Fruit fly (Drosophila melanogaster) whole organism, prepupa: Measurements from ENCODE around the gene CG45413.

Source experiments
- Blimp-1 ChIP-seq: fragments of 200-800 bp; sonication (Bioruptor generic); optimal IDR thresholded peaks from 3 replicates; lab custom pipeline; 2017; ENCODE audit warnings: missing biosample characterization, missing genetic modification characterization, mild to moderate bottlenecking, moderate library complexity, missing genetic modification reagents
- CG10631 ChIP-seq: fragments of 200-800 bp; sonication (Bioruptor generic); optimal IDR thresholded peaks from 2 replicates; lab custom pipeline; 2016; ENCODE audit warnings: missing biosample characterization, missing genetic modification characterization
- CG10669 ChIP-seq: fragments of 200-800 bp; sonication (Bioruptor generic); optimal IDR thresholded peaks from 3 replicates; lab custom pipeline; 2018; ENCODE audit warnings: missing biosample characterization, mild to moderate bottlenecking, missing genetic modification characterization, moderate library complexity
- CG11294 ChIP-seq: fragments of 200-800 bp; sonication (Bioruptor generic); IDR thresholded peaks from 2 replicates; pipeline ENCODE4 v1.3.6; 2022; ENCODE audit warnings: missing biosample characterization, missing genetic modification characterization
- CG11762 ChIP-seq: fragments of 200-800 bp; sonication (Bioruptor generic); optimal IDR thresholded peaks from 3 replicates; lab custom pipeline; 2016; ENCODE audit warnings: missing biosample characterization, missing genetic modification characterization; ENCODE audit not compliant: insufficient read depth
- CG11902 ChIP-seq: fragments of 200-800 bp; sonication (Bioruptor generic); optimal IDR thresholded peaks from 3 replicates; lab custom pipeline; 2016; ENCODE audit warnings: missing biosample characterization, missing genetic modification characterization
- CG15336 ChIP-seq: fragments of 200-800 bp; sonication (Bioruptor generic); IDR thresholded peaks from 2 replicates; pipeline ENCODE4 v1.3.6; 2022; ENCODE audit warnings: missing biosample characterization, missing genetic modification characterization
- CG16779 ChIP-seq: fragments of 200-800 bp; sonication (Bioruptor generic); optimal IDR thresholded peaks from 3 replicates; lab custom pipeline; 2017; ENCODE audit warnings: missing biosample characterization, mild to moderate bottlenecking, missing genetic modification characterization
- CG3032 ChIP-seq: fragments of 200-800 bp; optimal IDR thresholded peaks from 2 replicates; lab custom pipeline; 2019; ENCODE audit warnings: missing biosample characterization, mild to moderate bottlenecking, missing genetic modification characterization, moderate library complexity
- CG31627 ChIP-seq: fragments of 200-800 bp; sonication (Bioruptor generic); optimal IDR thresholded peaks from 3 replicates; lab custom pipeline; 2016; ENCODE audit warnings: missing biosample characterization, missing genetic modification characterization
- CG32006 ChIP-seq: fragments of 200-800 bp; sonication (Bioruptor generic); optimal IDR thresholded peaks from 3 replicates; lab custom pipeline; 2017; ENCODE audit warnings: missing biosample characterization, mild to moderate bottlenecking, missing genetic modification characterization
- CG34406 ChIP-seq: fragments of 200-800 bp; sonication (Bioruptor generic); optimal IDR thresholded peaks from 3 replicates; lab custom pipeline; 2016; ENCODE audit warnings: missing biosample characterization, missing genetic modification characterization
- CG3919 ChIP-seq: fragments of 200-800 bp; sonication (Bioruptor generic); optimal IDR thresholded peaks from 3 replicates; lab custom pipeline; 2016; ENCODE audit warnings: missing biosample characterization, missing genetic modification characterization
- CG6163 ChIP-seq: fragments of 200-800 bp; sonication (Bioruptor generic); IDR thresholded peaks from 3 replicates; pipeline ENCODE4 v1.3.6; 2022; ENCODE audit warnings: missing biosample characterization, missing genetic modification characterization
- CG6276 ChIP-seq: fragments of 200-800 bp; sonication (Bioruptor generic); optimal IDR thresholded peaks from 2 replicates; lab custom pipeline; 2017; ENCODE audit warnings: missing biosample characterization, mild to moderate bottlenecking, missing genetic modification characterization
- CG6792 ChIP-seq: fragments of 200-800 bp; sonication (Bioruptor generic); optimal IDR thresholded peaks from 3 replicates; lab custom pipeline; 2016; ENCODE audit warnings: missing biosample characterization, missing genetic modification characterization
- CG6808 ChIP-seq: fragments of 200-800 bp; sonication (Bioruptor generic); optimal IDR thresholded peaks from 3 replicates; lab custom pipeline; 2017; ENCODE audit warnings: missing biosample characterization, missing genetic modification characterization, mild to moderate bottlenecking, moderate library complexity, missing genetic modification reagents
- CG6854 ChIP-seq: fragments of 200-800 bp; sonication (Bioruptor generic); optimal IDR thresholded peaks from 2 replicates; lab custom pipeline; 2017; ENCODE audit warnings: missing biosample characterization, mild to moderate bottlenecking, missing genetic modification characterization
- CG8119 ChIP-seq: fragments of 200-800 bp; sonication (Bioruptor generic); IDR thresholded peaks from 3 replicates; pipeline ENCODE4 v1.3.6; 2022; ENCODE audit warnings: missing biosample characterization, missing genetic modification characterization
- CG8319 ChIP-seq: fragments of 200-800 bp; sonication (Bioruptor generic); optimal IDR thresholded peaks from 3 replicates; lab custom pipeline; 2016; ENCODE audit warnings: missing biosample characterization, missing genetic modification characterization
- CG8632 ChIP-seq: fragments of 200-800 bp; sonication (Bioruptor generic); optimal IDR thresholded peaks from 3 replicates; lab custom pipeline; 2016; ENCODE audit warnings: missing biosample characterization, missing genetic modification characterization
- CG9139 ChIP-seq: fragments of 200-800 bp; sonication (Bioruptor generic); optimal IDR thresholded peaks from 3 replicates; lab custom pipeline; 2017; ENCODE audit warnings: missing biosample characterization, mild to moderate bottlenecking, missing genetic modification characterization
- Eip75B ChIP-seq: fragments of 200-800 bp; sonication (Bioruptor generic); optimal IDR thresholded peaks from 3 replicates; lab custom pipeline; 2016; ENCODE audit warnings: missing biosample characterization, missing genetic modification characterization
- Eip78C ChIP-seq: fragments of 200-800 bp; sonication (Bioruptor generic); peaks from one replicate; lab custom pipeline; 2016; ENCODE audit warnings: missing biosample characterization, missing genetic modification characterization
- Eip93F ChIP-seq: fragments of 200-800 bp; sonication (Bioruptor generic); optimal IDR thresholded peaks from 2 replicates; lab custom pipeline; 2016; ENCODE audit warnings: missing biosample characterization, mild to moderate bottlenecking, missing genetic modification characterization
- Ets96B ChIP-seq: fragments of 200-800 bp; optimal IDR thresholded peaks from 2 replicates; lab custom pipeline; 2019; ENCODE audit warnings: missing biosample characterization, mild to moderate bottlenecking, missing genetic modification characterization, moderate library complexity
- Gug ChIP-seq: fragments of 200-800 bp; sonication (Bioruptor generic); IDR thresholded peaks from 2 replicates; pipeline ENCODE4 v1.3.6; 2022; ENCODE audit warnings: missing biosample characterization, missing genetic modification characterization
- Hr38 ChIP-seq: sonication (Bioruptor generic); optimal IDR thresholded peaks from 2 replicates; lab custom pipeline; 2016; ENCODE audit warnings: missing biosample characterization, missing genetic modification characterization
- Hr39 ChIP-seq: fragments of 200-800 bp; sonication (Bioruptor generic); optimal IDR thresholded peaks from 2 replicates; lab custom pipeline; 2016; ENCODE audit warnings: missing biosample characterization, missing genetic modification characterization
- Hr4 ChIP-seq: fragments of 200-800 bp; sonication (Bioruptor generic); optimal IDR thresholded peaks from 3 replicates; lab custom pipeline; 2016; ENCODE audit warnings: missing biosample characterization, missing genetic modification characterization
- Lpt ChIP-seq: fragments of 200-800 bp; sonication (Bioruptor generic); optimal IDR thresholded peaks from 3 replicates; lab custom pipeline; 2016; ENCODE audit warnings: missing biosample characterization, missing genetic modification characterization
- OdsH ChIP-seq: fragments of 200-800 bp; sonication (Bioruptor generic); optimal IDR thresholded peaks from 3 replicates; lab custom pipeline; 2016; ENCODE audit warnings: missing biosample characterization, missing genetic modification characterization
- Smox ChIP-seq: fragments of 200-800 bp; sonication (Bioruptor generic); optimal IDR thresholded peaks from 3 replicates; lab custom pipeline; 2016; ENCODE audit warnings: missing biosample characterization, missing genetic modification characterization
- Sox14 ChIP-seq: fragments of 200-800 bp; sonication (Bioruptor generic); optimal IDR thresholded peaks from 3 replicates; lab custom pipeline; 2016; ENCODE audit warnings: missing biosample characterization, missing genetic modification characterization
- Sox15 ChIP-seq: fragments of 200-800 bp; sonication (Bioruptor generic); optimal IDR thresholded peaks from 3 replicates; lab custom pipeline; 2016; ENCODE audit warnings: missing biosample characterization, missing genetic modification characterization
- achi ChIP-seq: fragments of 200-800 bp; sonication (Bioruptor generic); optimal IDR thresholded peaks from 3 replicates; lab custom pipeline; 2016; ENCODE audit warnings: missing biosample characterization, missing genetic modification characterization
- acj6 ChIP-seq: fragments of 200-800 bp; sonication (Bioruptor generic); optimal IDR thresholded peaks from 3 replicates; lab custom pipeline; 2016; ENCODE audit warnings: missing biosample characterization, missing genetic modification characterization
- cyc ChIP-seq: fragments of 200-800 bp; sonication (Bioruptor generic); optimal IDR thresholded peaks from 3 replicates; lab custom pipeline; 2016; ENCODE audit warnings: missing biosample characterization, missing genetic modification characterization
- dsx ChIP-seq: fragments of 200-800 bp; optimal IDR thresholded peaks from 3 replicates; lab custom pipeline; 2019; ENCODE audit warnings: missing biosample characterization, mild to moderate bottlenecking, missing genetic modification characterization, moderate library complexity; ENCODE audit not compliant: poor library complexity, severe bottlenecking
- esn ChIP-seq: fragments of 200-800 bp; sonication (Bioruptor generic); optimal IDR thresholded peaks from 2 replicates; lab custom pipeline; 2016; ENCODE audit warnings: missing biosample characterization, mild to moderate bottlenecking, missing genetic modification characterization, moderate library complexity
- fd59A ChIP-seq: fragments of 200-800 bp; sonication (Bioruptor generic); optimal IDR thresholded peaks from 2 replicates; lab custom pipeline; 2017; ENCODE audit warnings: missing biosample characterization, mild to moderate bottlenecking, missing genetic modification characterization, missing genetic modification reagents
- fd85E ChIP-seq: fragments of 200-800 bp; sonication (Bioruptor generic); optimal IDR thresholded peaks from 3 replicates; lab custom pipeline; 2016; ENCODE audit warnings: missing biosample characterization, missing genetic modification characterization
- fkh ChIP-seq: fragments of 200-800 bp; sonication (Bioruptor generic); optimal IDR thresholded peaks from 3 replicates; lab custom pipeline; 2017; ENCODE audit warnings: missing biosample characterization, mild to moderate bottlenecking, missing genetic modification characterization, moderate library complexity
- lz ChIP-seq: fragments of 200-800 bp; sonication (Bioruptor generic); optimal IDR thresholded peaks from 3 replicates; lab custom pipeline; 2016; ENCODE audit warnings: missing biosample characterization, missing genetic modification characterization
- net ChIP-seq: fragments of 200-800 bp; sonication (Bioruptor generic); optimal IDR thresholded peaks from 3 replicates; lab custom pipeline; 2016; ENCODE audit warnings: missing biosample characterization, missing genetic modification characterization
- spab ChIP-seq: fragments of 200-800 bp; sonication (Bioruptor generic); optimal IDR thresholded peaks from 2 replicates; lab custom pipeline; 2017; ENCODE audit warnings: missing biosample characterization, mild to moderate bottlenecking, missing genetic modification characterization, missing genetic modification reagents
- ss ChIP-seq, 2 experiments: fragments of 200-800 bp; sonication (Bioruptor generic); optimal IDR thresholded peaks; 2 replicates in 1 of 2; 3 replicates in 1 of 2; lab custom pipeline; 2017 to 2018; ENCODE audit warnings: mild to moderate bottlenecking in 2 of 2, missing biosample characterization in 2 of 2, missing genetic modification characterization in 2 of 2, moderate library complexity in 1 of 2
- svp ChIP-seq: fragments of 200-800 bp; sonication (Bioruptor generic); peaks from one replicate; lab custom pipeline; 2016; ENCODE audit warnings: missing biosample characterization, missing genetic modification characterization
- topi ChIP-seq: fragments of 200-800 bp; sonication (Bioruptor generic); optimal IDR thresholded peaks from 3 replicates; lab custom pipeline; 2016; ENCODE audit warnings: missing biosample characterization, missing genetic modification characterization
- vri ChIP-seq: fragments of 200-800 bp; sonication (Bioruptor generic); optimal IDR thresholded peaks from 3 replicates; lab custom pipeline; 2016; ENCODE audit warnings: missing biosample characterization, mild to moderate bottlenecking, missing genetic modification characterization

The CG45413 gene

dm6 chr3L:6955254-6956229 is 23.8 kb upstream of the CG45413 start, which contains the start of the genes CG10077 and CG9948:
CG10077 (minus strand) TSS chr3L:6955904.
CG9948 (plus strand) TSS chr3L:6955991.
- peak; percentile 85 for TF ChIP-seq Eip75B
- TF ChIP-seq ss (GFP tag; optimal IDR thresholded peaks at IDR 0.05; lab: Kevin White, UChicago) = peak; percentile 79 to 88
- peak; percentile 67 for TF ChIP-seq Blimp-1 (GFP tag; lab: Kevin White, UChicago)
- peak; percentile 90 for TF ChIP-seq lz (GFP tag; lab: Kevin White, UChicago)
- TF ChIP-seq CG11762 (GFP tag; lab: Kevin White, UChicago) = peak; percentile 83
- TF ChIP-seq CG10669 (GFP tag; lab: Kevin White, UChicago) = peak; percentile 88
- no peak for TF ChIP-seq Lpt (GFP tag; lab: Kevin White, UChicago)
- peak; percentile 92 for TF ChIP-seq Hr4 (GFP tag; lab: Kevin White, UChicago)
- TF ChIP-seq CG3919 (GFP tag; lab: Kevin White, UChicago) = peak; percentile 91
- peak; percentile 82 for TF ChIP-seq Gug (GFP tag; lab: Robert Waterston, UW)
- peak; percentile 87 for TF ChIP-seq Sox14 (GFP tag; lab: Kevin White, UChicago)
- peak; percentile 75 for TF ChIP-seq CG8319 (GFP tag; lab: Kevin White, UChicago)
- peak; percentile 83 for TF ChIP-seq Hr39 (GFP tag; lab: Kevin White, UChicago)
- peak; percentile 86 for TF ChIP-seq CG34406
- TF ChIP-seq dsx (GFP tag; lab: Kevin White, UChicago) = peak; percentile 85
- peak; percentile 91 for TF ChIP-seq CG6163 (GFP tag; lab: Robert Waterston, UW)
- peak; percentile 84 for TF ChIP-seq CG6808
- TF ChIP-seq CG31627 (GFP tag; lab: Kevin White, UChicago) = peak; percentile 88
- no peak for TF ChIP-seq fd85E (GFP tag; lab: Kevin White, UChicago)
- peak; percentile 85 for TF ChIP-seq CG11294
- peak; percentile 86 for TF ChIP-seq Eip93F (GFP tag; lab: Kevin White, UChicago)
- TF ChIP-seq CG8119 (GFP tag; lab: Robert Waterston, UW) = peak; percentile 94
- TF ChIP-seq CG3032 (tag; lab: Kevin White, UChicago) = peak; percentile 91
- peak; percentile 89 for TF ChIP-seq Smox (GFP tag; lab: Kevin White, UChicago)
- TF ChIP-seq esn (GFP tag; lab: Kevin White, UChicago) = peak; percentile 93
- TF ChIP-seq CG6276 (GFP tag; lab: Kevin White, UChicago) = no peak
- TF ChIP-seq CG16779 (tag; lab: Kevin White, UChicago) = no peak
- peak; percentile 95 for TF ChIP-seq CG15336 (GFP tag; lab: Robert Waterston, UW)
- TF ChIP-seq vri (GFP tag; lab: Kevin White, UChicago) = peak; percentile 80
- TF ChIP-seq spab = no peak
- TF ChIP-seq CG8632 (GFP tag; lab: Kevin White, UChicago) = peak; percentile 89
- peak; percentile 93 for TF ChIP-seq acj6 (GFP tag; lab: Kevin White, UChicago)
- TF ChIP-seq fkh (GFP tag; lab: Kevin White, UChicago) = peak; percentile 93
- TF ChIP-seq CG10631 (GFP tag; lab: Kevin White, UChicago) = peak; percentile 87
- TF ChIP-seq CG11902 = peak; percentile 76
- TF ChIP-seq Sox15 (GFP tag; lab: Kevin White, UChicago) = peak; percentile 79
- peak; percentile 90 for TF ChIP-seq Ets96B (tag; lab: Kevin White, UChicago)
- peak; percentile 90 for TF ChIP-seq achi
- peak; percentile 85 for TF ChIP-seq cyc (GFP tag; lab: Kevin White, UChicago)
- TF ChIP-seq CG6792 = peak; percentile 88
- peak; percentile 85 for TF ChIP-seq net (GFP tag; lab: Kevin White, UChicago)
- TF ChIP-seq Hr38 = no peak
- TF ChIP-seq fd59A (GFP tag; lab: Kevin White, UChicago) = peak; percentile 83
- peak; percentile 98 for TF ChIP-seq Eip78C (GFP tag; lab: Kevin White, UChicago)
- peak; percentile 87 for TF ChIP-seq CG32006 (GFP tag; lab: Kevin White, UChicago)
- peak; percentile 69 for TF ChIP-seq CG9139 (GFP tag; lab: Kevin White, UChicago)
- peak; percentile 75 for TF ChIP-seq CG6854 (GFP tag; lab: Kevin White, UChicago)
- peak; percentile 94 for TF ChIP-seq svp (GFP tag; lab: Kevin White, UChicago)
- TF ChIP-seq topi (GFP tag; lab: Kevin White, UChicago) = peak; percentile 88
- peak; percentile 92 for TF ChIP-seq OdsH
